Worm (Caenorhabditis elegans) whole organism, early embryonic: Measurements from ENCODE around the gene Y9C9A.13.

ENCODE experiments used
- F13C5.2 ChIP-seq: sonication (generic microtip); optimal IDR thresholded peaks from 2 replicates; lab custom pipeline; 2017; ENCODE audit warnings: mild to moderate bottlenecking, missing genetic modification characterization, inconsistent platforms, missing compliant biosample characterization
- aly-1 ChIP-seq: sonication (generic microtip); optimal IDR thresholded peaks from 2 replicates; lab custom pipeline; 2016; ENCODE audit warnings: missing genetic modification characterization, missing compliant biosample characterization
- ceh-13 ChIP-seq: fragments of 200-800 bp; sonication (Bioruptor generic); optimal IDR thresholded peaks from 2 replicates; lab custom pipeline; 2018; ENCODE audit warnings: mild to moderate bottlenecking, missing genetic modification characterization, missing compliant biosample characterization
- hmg-4 ChIP-seq: fragments of 200-800 bp; sonication (Bioruptor generic); optimal IDR thresholded peaks from 2 replicates; lab custom pipeline; 2018; ENCODE audit warnings: mild to moderate bottlenecking, missing genetic modification characterization, missing compliant biosample characterization
- tbx-37 ChIP-seq: fragments of 200-800 bp; sonication (Bioruptor generic); conservative IDR thresholded peaks from 2 replicates; pipeline ENCODE4 v1.3.6; 2022; ENCODE audit warnings: missing genetic modification reagents, missing genetic modification characterization, missing compliant biosample characterization

DNA sequence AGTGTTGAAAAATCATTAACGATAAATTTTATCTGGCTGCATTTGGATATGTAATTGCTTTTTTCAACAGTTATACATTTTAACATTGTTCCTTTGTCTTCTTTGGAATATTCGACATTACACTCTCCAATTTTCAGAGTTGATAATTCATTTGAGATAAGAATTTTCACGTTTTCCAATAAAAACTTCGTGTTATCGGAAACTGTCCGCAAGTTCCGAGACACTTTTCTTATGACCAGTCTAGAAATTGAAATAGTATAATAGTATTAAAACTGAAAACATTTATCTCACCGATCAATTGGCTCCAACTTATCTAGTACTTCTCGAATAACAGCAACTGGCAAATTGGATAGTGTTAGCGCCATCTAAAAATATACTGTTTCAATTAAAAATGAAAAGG, 31.7 kb downstream of the Y9C9A.13 start, which contains the start of gene fbxa-86:
- no peak for TF ChIP-seq ceh-13
- no peak for TF ChIP-seq F13C5.2
- TF ChIP-seq hmg-4, result no peak
- TF ChIP-seq tbx-37, result no peak
- no peak for TF ChIP-seq aly-1 (tag; lab: Kevin White, UChicago)
